Worm (Caenorhabditis elegans) whole organism, L1 larva: ENCODE results near the gene Y43F8B.23.

Source experiments
- ama-1 ChIP-seq: fragments of 150-350 bp; optimal IDR thresholded peaks from 2 replicates; lab custom pipeline; 2014
- lin-13 ChIP-seq: fragments of 150-350 bp; optimal IDR thresholded peaks from 2 replicates; lab custom pipeline; 2014; ENCODE audit warnings: missing biosample characterization, missing genetic modification reagents, missing genetic modification characterization
- snpc-4 ChIP-seq: fragments of 150-350 bp; optimal IDR thresholded peaks from 2 replicates; lab custom pipeline; 2014; ENCODE audit warnings: missing biosample characterization, missing genetic modification characterization
- unc-130 ChIP-seq: fragments of 150-350 bp; optimal IDR thresholded peaks from 2 replicates; lab custom pipeline; 2017; ENCODE audit warnings: missing biosample characterization, missing genetic modification characterization, inconsistent platforms
- unc-62 ChIP-seq: fragments of 150-350 bp; optimal IDR thresholded peaks from 2 replicates; lab custom pipeline; 2014; ENCODE audit warnings: missing biosample characterization, missing genetic modification reagents, missing genetic modification characterization

DNA sequence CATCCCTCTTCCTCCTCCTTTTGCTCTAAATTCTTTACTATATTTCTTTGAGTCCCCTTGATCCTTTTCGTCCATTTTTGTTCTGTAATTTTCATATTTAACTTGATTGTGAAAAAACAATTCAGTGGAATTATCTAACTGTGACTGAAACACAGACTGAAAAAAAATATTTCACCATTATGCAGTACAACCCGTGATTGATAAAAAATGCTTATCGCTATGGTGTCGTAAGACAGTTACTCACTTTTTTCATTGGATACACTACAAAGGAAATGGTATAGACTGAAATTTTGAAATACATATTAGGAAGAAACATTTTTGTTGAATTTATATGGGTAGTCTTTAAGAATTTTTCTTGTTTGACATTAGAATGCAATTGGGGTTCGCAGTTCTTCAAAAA lies at the start of gene Y43F8B.23:
- TF ChIP-seq snpc-4 (tag; lab: Kevin White, UChicago) (no peak), lin-13 (GFP tag; lab: Kevin White, UChicago) (no peak), ama-1 (lab: Kevin White, UChicago) (no peak), unc-62 (GFP tag; lab: Kevin White, UChicago) (no peak), unc-130 (tag; lab: Kevin White, UChicago) (no peak)
